Worm (Caenorhabditis elegans) whole organism, mixed stage, embryonic: ENCODE measurements around the gene mans-2.
"Not testable (repeated sequence)": the region's sequence is repeated elsewhere in the genome, so short reads cannot be mapped to it uniquely, and the experiment has no call there.

Experiments
- M03D4.4 ChIP-seq: sonication (generic microtip); optimal IDR thresholded peaks from 2 replicates; lab custom pipeline; 2017; ENCODE audit warnings: mild to moderate bottlenecking, missing genetic modification characterization, missing compliant biosample characterization
- bed-3 ChIP-seq: fragments of 200-800 bp; sonication (Bioruptor generic); optimal IDR thresholded peaks from 3 replicates; lab custom pipeline; 2018; ENCODE audit warnings: mild to moderate bottlenecking, missing genetic modification characterization, moderate library complexity, missing compliant biosample characterization
- blmp-1 ChIP-seq: fragments of 150-350 bp; optimal IDR thresholded peaks from 2 replicates; lab custom pipeline; 2014; ENCODE audit warnings: missing biosample characterization, missing genetic modification characterization
- ceh-83 ChIP-seq: fragments of 200-800 bp; sonication (Bioruptor generic); optimal IDR thresholded peaks from 2 replicates; lab custom pipeline; 2018; ENCODE audit warnings: mild to moderate bottlenecking, missing genetic modification characterization, missing compliant biosample characterization
- ces-1 ChIP-seq: fragments of 150-350 bp; optimal IDR thresholded peaks from 2 replicates; lab custom pipeline; 2014; ENCODE audit warnings: missing biosample characterization, missing genetic modification reagents, missing genetic modification characterization
- cnd-1 ChIP-seq: fragments of 200-800 bp; sonication (Bioruptor generic); optimal IDR thresholded peaks from 2 replicates; lab custom pipeline; 2018; ENCODE audit warnings: mild to moderate bottlenecking, missing genetic modification characterization, missing compliant biosample characterization
- drap-1 ChIP-seq: fragments of 200-800 bp; sonication (Bioruptor generic); optimal IDR thresholded peaks from 3 replicates; lab custom pipeline; 2018; ENCODE audit warnings: mild to moderate bottlenecking, missing genetic modification characterization, missing compliant biosample characterization
- elt-1 ChIP-seq: sonication (generic microtip); optimal IDR thresholded peaks from 2 replicates; lab custom pipeline; 2017; ENCODE audit warnings: missing genetic modification characterization, mild to moderate bottlenecking, missing compliant biosample characterization, antibody characterized with exemption, moderate library complexity, borderline replicate concordance; ENCODE audit not compliant: insufficient read depth
- flh-1 ChIP-seq: fragments of 200-800 bp; sonication (Bioruptor generic); optimal IDR thresholded peaks from 2 replicates; lab custom pipeline; 2018; ENCODE audit warnings: mild to moderate bottlenecking, missing genetic modification characterization, moderate library complexity, missing compliant biosample characterization
- ham-2 ChIP-seq: fragments of 200-800 bp; sonication (Bioruptor generic); optimal IDR thresholded peaks from 2 replicates; lab custom pipeline; 2018; ENCODE audit warnings: mild to moderate bottlenecking, missing genetic modification characterization, missing compliant biosample characterization
- hlh-1 ChIP-seq: fragments of 150-350 bp; optimal IDR thresholded peaks from 2 replicates; lab custom pipeline; 2014; ENCODE audit warnings: missing biosample characterization, missing genetic modification reagents, missing genetic modification characterization
- lin-13 ChIP-seq: fragments of 150-350 bp; optimal IDR thresholded peaks from 2 replicates; lab custom pipeline; 2014; ENCODE audit warnings: missing biosample characterization, missing genetic modification characterization
- lin-32 ChIP-seq: fragments of 200-800 bp; sonication (Bioruptor generic); optimal IDR thresholded peaks from 2 replicates; lab custom pipeline; 2018; ENCODE audit warnings: mild to moderate bottlenecking, missing genetic modification characterization, missing compliant biosample characterization
- lsy-2 ChIP-seq: fragments of 150-350 bp; optimal IDR thresholded peaks from 2 replicates; lab custom pipeline; 2014; ENCODE audit warnings: missing biosample characterization, missing genetic modification characterization
- mep-1 ChIP-seq: fragments of 150-350 bp; optimal IDR thresholded peaks from 2 replicates; lab custom pipeline; 2017; ENCODE audit warnings: missing biosample characterization, missing genetic modification reagents, missing genetic modification characterization, inconsistent platforms
- mls-2 ChIP-seq: sonication (generic microtip); optimal IDR thresholded peaks from 2 replicates; lab custom pipeline; 2016; ENCODE audit warnings: mild to moderate bottlenecking, missing genetic modification characterization, moderate library complexity, missing compliant biosample characterization
- nhr-12 ChIP-seq: fragments of 150-350 bp; optimal IDR thresholded peaks from 2 replicates; lab custom pipeline; 2014; ENCODE audit warnings: missing biosample characterization, missing genetic modification characterization
- nhr-237 ChIP-seq: fragments of 150-350 bp; optimal IDR thresholded peaks from 2 replicates; lab custom pipeline; 2014; ENCODE audit warnings: missing biosample characterization, missing genetic modification characterization
- nhr-28 ChIP-seq: fragments of 150-350 bp; optimal IDR thresholded peaks from 2 replicates; lab custom pipeline; 2014; ENCODE audit warnings: missing biosample characterization, missing genetic modification characterization
- nhr-76 ChIP-seq: sonication (generic microtip); optimal IDR thresholded peaks from 2 replicates; lab custom pipeline; 2017; ENCODE audit warnings: missing biosample characterization, missing genetic modification characterization
- pha-4 ChIP-seq: fragments of 150-350 bp; optimal IDR thresholded peaks from 2 replicates; lab custom pipeline; 2018; ENCODE audit warnings: missing biosample characterization, missing genetic modification reagents, missing genetic modification characterization
- sem-2 ChIP-seq: fragments of 200-800 bp; sonication (Bioruptor generic); optimal IDR thresholded peaks from 2 replicates; lab custom pipeline; 2018; ENCODE audit warnings: mild to moderate bottlenecking, missing genetic modification characterization, missing compliant biosample characterization
- snpc-4 ChIP-seq: fragments of 150-350 bp; optimal IDR thresholded peaks from 2 replicates; lab custom pipeline; 2014; ENCODE audit warnings: missing biosample characterization, missing genetic modification characterization
- sptf-1 ChIP-seq: sonication (generic microtip); optimal IDR thresholded peaks from 2 replicates; lab custom pipeline; 2017; ENCODE audit warnings: mild to moderate bottlenecking, missing genetic modification characterization, moderate library complexity, missing compliant biosample characterization
- tbx-8 ChIP-seq: fragments of 200-800 bp; sonication (Bioruptor generic); optimal IDR thresholded peaks from 2 replicates; lab custom pipeline; 2018; ENCODE audit warnings: mild to moderate bottlenecking, missing genetic modification characterization, moderate library complexity, missing compliant biosample characterization
- unc-120 ChIP-seq: sonication (generic microtip); optimal IDR thresholded peaks from 2 replicates; lab custom pipeline; 2017; ENCODE audit warnings: missing genetic modification characterization, missing compliant biosample characterization; ENCODE audit not compliant: poor library complexity, severe bottlenecking
- unc-62 ChIP-seq: fragments of 150-350 bp; optimal IDR thresholded peaks from 2 replicates; lab custom pipeline; 2014; ENCODE audit warnings: missing biosample characterization, missing genetic modification reagents, missing genetic modification characterization
- zip-8 ChIP-seq: fragments of 150-350 bp; optimal IDR thresholded peaks from 2 replicates; lab custom pipeline; 2014; ENCODE audit warnings: missing biosample characterization, missing genetic modification characterization
- ztf-11 ChIP-seq: fragments of 150-350 bp; optimal IDR thresholded peaks from 2 replicates; lab custom pipeline; 2014; ENCODE audit warnings: missing biosample characterization, missing genetic modification characterization

The mans-2 gene

DNA sequence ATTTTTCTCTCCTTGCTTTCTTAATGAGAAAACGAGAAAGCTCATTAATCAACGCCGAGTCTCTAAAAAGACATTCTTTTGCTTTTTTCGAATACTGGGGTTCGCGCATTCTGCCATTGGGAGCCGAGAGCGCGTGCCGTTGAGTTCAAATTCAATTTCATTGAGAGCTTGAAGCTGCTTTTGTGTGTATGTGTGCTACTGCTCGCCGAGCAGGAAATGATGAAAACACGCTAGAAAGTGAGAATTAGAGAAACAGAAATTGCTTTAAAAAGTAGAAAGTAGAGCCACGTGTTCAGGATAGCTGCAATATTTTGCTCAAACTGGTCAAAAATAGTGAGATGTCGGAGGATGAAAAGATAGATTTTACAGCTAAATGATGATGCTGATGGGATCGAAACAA is 40.4 kb upstream of the mans-2 start:
- TF ChIP-seq ces-1 (peak; percentile 93), M03D4.4 (tag; lab: Kevin White, UChicago) (no peak), unc-120 (tag; lab: Kevin White, UChicago) (peak; percentile 19), zip-8 (tag; lab: Kevin White, UChicago) (no peak)

DNA sequence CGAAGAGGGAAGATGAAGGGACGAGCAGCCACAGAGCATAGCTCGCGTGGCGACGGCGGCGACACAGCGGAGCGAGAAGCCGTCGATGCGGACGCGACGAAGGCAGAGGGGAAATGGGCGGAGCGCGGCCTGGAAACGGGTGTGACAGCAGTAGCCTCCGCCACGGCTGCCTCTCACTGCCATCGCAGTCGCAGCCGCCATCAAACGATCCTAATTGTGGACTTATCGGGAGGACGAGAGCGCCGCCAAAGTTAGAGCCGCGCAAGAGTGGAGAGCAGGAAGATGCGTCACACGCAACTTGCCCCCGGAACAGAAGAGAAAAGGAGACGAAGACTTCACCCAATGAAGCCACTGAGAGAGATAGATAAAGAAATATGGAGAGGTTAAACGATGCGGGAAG is 39.0 kb upstream of the mans-2 start:
- TF ChIP-seq sptf-1 (peak; percentile 63), nhr-28 (tag; lab: Kevin White, UChicago) (no peak), tbx-8 (GFP tag; lab: Kevin White, UChicago) (no peak), unc-62 (GFP tag; lab: Kevin White, UChicago) (no peak), lsy-2 (tag; lab: Kevin White, UChicago) (no peak), flh-1 (no peak), cnd-1 (no peak), ces-1 (peak; percentile 38), pha-4 (tag; lab: Kevin White, UChicago) (no peak), ztf-11 (tag; lab: Kevin White, UChicago) (no peak), drap-1 (no peak), M03D4.4 (tag; lab: Kevin White, UChicago) (no peak), sem-2 (GFP tag; lab: Kevin White, UChicago) (no peak), mls-2 (tag; lab: Kevin White, UChicago) (peak; percentile 10)

DNA sequence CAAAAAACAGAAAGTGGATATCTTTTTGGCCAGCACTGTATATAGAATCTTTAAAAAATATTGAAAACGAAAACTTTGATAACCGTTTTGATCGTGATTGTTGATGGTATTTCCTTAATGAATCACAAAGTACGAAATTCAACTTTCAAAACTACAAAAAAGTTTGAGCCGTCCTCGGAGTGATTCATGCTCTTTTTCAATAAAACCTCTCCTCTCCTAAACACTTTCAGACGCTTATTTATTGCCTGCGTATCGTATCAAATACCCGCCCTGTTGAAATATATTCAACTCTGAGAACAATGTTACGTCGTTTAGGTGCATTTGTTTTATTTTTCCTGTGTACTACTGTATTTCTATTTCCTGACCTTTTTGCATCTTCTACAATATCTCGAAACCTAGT is 35.7 kb upstream of the mans-2 start:
- TF ChIP-seq nhr-76 (tag; lab: Kevin White, UChicago) (no peak), lin-32 (no peak), lsy-2 (tag; lab: Kevin White, UChicago) (no peak), elt-1 (tag; lab: Kevin White, UChicago) (no peak), snpc-4 (no peak)

DNA sequence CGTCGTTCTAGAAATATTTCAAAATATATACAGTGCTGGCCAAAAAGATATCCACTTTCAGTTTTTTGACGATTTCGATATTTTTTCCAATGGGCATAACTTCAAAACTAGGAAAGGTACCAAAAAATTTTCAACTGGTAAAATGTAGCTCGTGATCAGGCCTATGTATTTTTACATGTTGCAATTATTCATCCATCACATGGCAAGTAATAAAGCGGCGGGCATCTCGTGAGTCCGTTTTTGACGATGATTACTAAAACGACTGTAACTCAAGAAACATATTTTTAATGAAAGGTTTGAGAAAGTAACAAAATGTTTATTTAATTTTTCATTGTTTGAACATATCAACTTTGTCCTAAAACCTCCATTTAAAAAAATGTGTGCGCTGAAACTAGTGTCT is 34.7 kb upstream of the mans-2 start, which contains the start of gene F10C2.3:
Gene F10C2.3 (plus strand): TSS at position 301 of the 400 bp plus-strand sequence.
- not testable (repeated sequence) for TF ChIP-seq bed-3; unc-120 (tag; lab: Kevin White, UChicago); lsy-2 (tag; lab: Kevin White, UChicago)

DNA sequence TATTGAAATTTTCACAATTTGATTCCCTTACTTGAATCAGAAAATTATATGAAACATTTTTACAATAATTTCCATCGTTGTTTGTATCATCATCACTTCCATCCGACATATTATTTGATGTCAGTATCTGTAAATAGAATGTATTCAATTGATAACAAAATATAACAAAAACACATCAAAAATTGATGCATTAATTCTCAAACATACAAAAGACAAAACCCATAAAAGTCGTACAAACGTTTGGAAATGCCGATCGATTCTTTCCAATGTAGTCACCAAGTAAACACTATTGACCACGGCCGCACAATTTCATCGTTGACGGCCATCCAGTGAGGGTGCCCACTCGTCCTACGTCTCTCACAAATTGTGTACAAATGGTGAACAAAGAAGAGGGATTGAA is 28.0 kb upstream of the mans-2 start, which contains the start of gene add-2:
Gene add-2 (minus strand): TSS at position 109 of the 400 bp plus-strand sequence.
- TF ChIP-seq cnd-1 = no peak
- TF ChIP-seq ham-2 (GFP tag; lab: Kevin White, UChicago) = no peak
- no peak for TF ChIP-seq nhr-28 (tag; lab: Kevin White, UChicago)
- TF ChIP-seq unc-120 (tag; lab: Kevin White, UChicago) = no peak
- TF ChIP-seq zip-8 (tag; lab: Kevin White, UChicago) = no peak
- no peak for TF ChIP-seq snpc-4
- TF ChIP-seq nhr-237 = no peak
- no peak for TF ChIP-seq nhr-12 (tag; lab: Kevin White, UChicago)
- no peak for TF ChIP-seq ces-1
- TF ChIP-seq lin-13 = no peak
- TF ChIP-seq bed-3 = no peak
- no peak for TF ChIP-seq mep-1 (tag; lab: Kevin White, UChicago)
- no peak for TF ChIP-seq hlh-1 (tag; lab: Kevin White, UChicago)
- TF ChIP-seq lin-32 = no peak
- no peak for TF ChIP-seq unc-62 (GFP tag; lab: Kevin White, UChicago)
- TF ChIP-seq ztf-11 (tag; lab: Kevin White, UChicago) = no peak
- no peak for TF ChIP-seq flh-1

- TF ChIP-seq blmp-1 (tag; lab: Kevin White, UChicago) (peak; percentile 36), zip-8 (tag; lab: Kevin White, UChicago) (no peak)
- TF ChIP-seq, all 35 proteins: peak for 1
Observed at ce11 chrV:12011686-12012085, 26.4 kb upstream of the mans-2 start.

ce11 chrV:12006495-12006894 is 21.2 kb upstream of the mans-2 start, which contains the start of gene F57F5.3:
TSS of gene F57F5.3 (minus strand) at chrV:12006595.
- no peak for TF ChIP-seq ceh-83 (GFP tag; lab: Kevin White, UChicago)
- TF ChIP-seq lin-32 = no peak
- TF ChIP-seq nhr-12 (tag; lab: Kevin White, UChicago) = no peak
- no peak for TF ChIP-seq zip-8 (tag; lab: Kevin White, UChicago)
- TF ChIP-seq mep-1 (tag; lab: Kevin White, UChicago) = no peak
